Fruit fly (Drosophila melanogaster) whole organism, prepupa: ENCODE measurements around the gene zf30C.

Experiments
- Blimp-1 ChIP-seq: fragments of 200-800 bp; sonication (Bioruptor generic); optimal IDR thresholded peaks from 3 replicates; lab custom pipeline; 2017; ENCODE audit warnings: missing biosample characterization, missing genetic modification characterization, mild to moderate bottlenecking, moderate library complexity, missing genetic modification reagents
- CG10631 ChIP-seq: fragments of 200-800 bp; sonication (Bioruptor generic); optimal IDR thresholded peaks from 2 replicates; lab custom pipeline; 2016; ENCODE audit warnings: missing biosample characterization, missing genetic modification characterization
- CG10669 ChIP-seq: fragments of 200-800 bp; sonication (Bioruptor generic); optimal IDR thresholded peaks from 3 replicates; lab custom pipeline; 2018; ENCODE audit warnings: missing biosample characterization, mild to moderate bottlenecking, missing genetic modification characterization, moderate library complexity
- CG11294 ChIP-seq: fragments of 200-800 bp; sonication (Bioruptor generic); IDR thresholded peaks from 2 replicates; pipeline ENCODE4 v1.3.6; 2022; ENCODE audit warnings: missing biosample characterization, missing genetic modification characterization
- CG11902 ChIP-seq: fragments of 200-800 bp; sonication (Bioruptor generic); optimal IDR thresholded peaks from 3 replicates; lab custom pipeline; 2016; ENCODE audit warnings: missing biosample characterization, missing genetic modification characterization
- CG1621 ChIP-seq: fragments of 200-800 bp; sonication (Bioruptor generic); optimal IDR thresholded peaks from 3 replicates; lab custom pipeline; 2018; ENCODE audit warnings: missing biosample characterization, mild to moderate bottlenecking, missing genetic modification characterization
- CG16779 ChIP-seq: fragments of 200-800 bp; sonication (Bioruptor generic); optimal IDR thresholded peaks from 3 replicates; lab custom pipeline; 2017; ENCODE audit warnings: missing biosample characterization, mild to moderate bottlenecking, missing genetic modification characterization
- CG3032 ChIP-seq: fragments of 200-800 bp; optimal IDR thresholded peaks from 2 replicates; lab custom pipeline; 2019; ENCODE audit warnings: missing biosample characterization, mild to moderate bottlenecking, missing genetic modification characterization, moderate library complexity
- CG31627 ChIP-seq: fragments of 200-800 bp; sonication (Bioruptor generic); optimal IDR thresholded peaks from 3 replicates; lab custom pipeline; 2016; ENCODE audit warnings: missing biosample characterization, missing genetic modification characterization
- CG32006 ChIP-seq: fragments of 200-800 bp; sonication (Bioruptor generic); optimal IDR thresholded peaks from 3 replicates; lab custom pipeline; 2017; ENCODE audit warnings: missing biosample characterization, mild to moderate bottlenecking, missing genetic modification characterization
- CG3919 ChIP-seq: fragments of 200-800 bp; sonication (Bioruptor generic); optimal IDR thresholded peaks from 3 replicates; lab custom pipeline; 2016; ENCODE audit warnings: missing biosample characterization, missing genetic modification characterization
- CG4318 ChIP-seq: fragments of 200-800 bp; sonication (Bioruptor generic); optimal IDR thresholded peaks from 3 replicates; lab custom pipeline; 2017; ENCODE audit warnings: missing biosample characterization, mild to moderate bottlenecking, missing genetic modification characterization
- CG6276 ChIP-seq: fragments of 200-800 bp; sonication (Bioruptor generic); optimal IDR thresholded peaks from 2 replicates; lab custom pipeline; 2017; ENCODE audit warnings: missing biosample characterization, mild to moderate bottlenecking, missing genetic modification characterization
- CG6792 ChIP-seq: fragments of 200-800 bp; sonication (Bioruptor generic); optimal IDR thresholded peaks from 3 replicates; lab custom pipeline; 2016; ENCODE audit warnings: missing biosample characterization, missing genetic modification characterization
- CG6808 ChIP-seq: fragments of 200-800 bp; sonication (Bioruptor generic); optimal IDR thresholded peaks from 3 replicates; lab custom pipeline; 2017; ENCODE audit warnings: missing biosample characterization, missing genetic modification characterization, mild to moderate bottlenecking, moderate library complexity, missing genetic modification reagents
- CG6854 ChIP-seq: fragments of 200-800 bp; sonication (Bioruptor generic); optimal IDR thresholded peaks from 2 replicates; lab custom pipeline; 2017; ENCODE audit warnings: missing biosample characterization, mild to moderate bottlenecking, missing genetic modification characterization
- CG7368 ChIP-seq: fragments of 200-800 bp; sonication (Bioruptor generic); optimal IDR thresholded peaks from 3 replicates; lab custom pipeline; 2016; ENCODE audit warnings: missing biosample characterization, missing genetic modification characterization
- CG8319 ChIP-seq: fragments of 200-800 bp; sonication (Bioruptor generic); optimal IDR thresholded peaks from 3 replicates; lab custom pipeline; 2016; ENCODE audit warnings: missing biosample characterization, missing genetic modification characterization
- CG8632 ChIP-seq: fragments of 200-800 bp; sonication (Bioruptor generic); optimal IDR thresholded peaks from 3 replicates; lab custom pipeline; 2016; ENCODE audit warnings: missing biosample characterization, missing genetic modification characterization
- CG9139 ChIP-seq: fragments of 200-800 bp; sonication (Bioruptor generic); optimal IDR thresholded peaks from 3 replicates; lab custom pipeline; 2017; ENCODE audit warnings: missing biosample characterization, mild to moderate bottlenecking, missing genetic modification characterization
- Eip75B ChIP-seq: fragments of 200-800 bp; sonication (Bioruptor generic); optimal IDR thresholded peaks from 3 replicates; lab custom pipeline; 2016; ENCODE audit warnings: missing biosample characterization, missing genetic modification characterization
- Eip78C ChIP-seq: fragments of 200-800 bp; sonication (Bioruptor generic); peaks from one replicate; lab custom pipeline; 2016; ENCODE audit warnings: missing biosample characterization, missing genetic modification characterization
- Eip93F ChIP-seq: fragments of 200-800 bp; sonication (Bioruptor generic); optimal IDR thresholded peaks from 2 replicates; lab custom pipeline; 2016; ENCODE audit warnings: missing biosample characterization, mild to moderate bottlenecking, missing genetic modification characterization
- Ets21C ChIP-seq: fragments of 200-800 bp; sonication (Bioruptor generic); optimal IDR thresholded peaks from 3 replicates; lab custom pipeline; 2016; ENCODE audit warnings: missing biosample characterization, missing genetic modification characterization
- Ets96B ChIP-seq: fragments of 200-800 bp; optimal IDR thresholded peaks from 2 replicates; lab custom pipeline; 2019; ENCODE audit warnings: missing biosample characterization, mild to moderate bottlenecking, missing genetic modification characterization, moderate library complexity
- Gug ChIP-seq: fragments of 200-800 bp; sonication (Bioruptor generic); IDR thresholded peaks from 2 replicates; pipeline ENCODE4 v1.3.6; 2022; ENCODE audit warnings: missing biosample characterization, missing genetic modification characterization
- Hr38 ChIP-seq: sonication (Bioruptor generic); optimal IDR thresholded peaks from 2 replicates; lab custom pipeline; 2016; ENCODE audit warnings: missing biosample characterization, missing genetic modification characterization
- Hr39 ChIP-seq: fragments of 200-800 bp; sonication (Bioruptor generic); optimal IDR thresholded peaks from 2 replicates; lab custom pipeline; 2016; ENCODE audit warnings: missing biosample characterization, missing genetic modification characterization
- Hr4 ChIP-seq: fragments of 200-800 bp; sonication (Bioruptor generic); optimal IDR thresholded peaks from 3 replicates; lab custom pipeline; 2016; ENCODE audit warnings: missing biosample characterization, missing genetic modification characterization
- Lpt ChIP-seq: fragments of 200-800 bp; sonication (Bioruptor generic); optimal IDR thresholded peaks from 3 replicates; lab custom pipeline; 2016; ENCODE audit warnings: missing biosample characterization, missing genetic modification characterization
- OdsH ChIP-seq: fragments of 200-800 bp; sonication (Bioruptor generic); optimal IDR thresholded peaks from 3 replicates; lab custom pipeline; 2016; ENCODE audit warnings: missing biosample characterization, missing genetic modification characterization
- Smox ChIP-seq: fragments of 200-800 bp; sonication (Bioruptor generic); optimal IDR thresholded peaks from 3 replicates; lab custom pipeline; 2016; ENCODE audit warnings: missing biosample characterization, missing genetic modification characterization
- Sox102F ChIP-seq: fragments of 200-800 bp; sonication (Bioruptor generic); optimal IDR thresholded peaks from 2 replicates; lab custom pipeline; 2016; ENCODE audit warnings: missing biosample characterization, mild to moderate bottlenecking, missing genetic modification characterization
- Sox14 ChIP-seq: fragments of 200-800 bp; sonication (Bioruptor generic); optimal IDR thresholded peaks from 3 replicates; lab custom pipeline; 2016; ENCODE audit warnings: missing biosample characterization, missing genetic modification characterization
- Sox15 ChIP-seq: fragments of 200-800 bp; sonication (Bioruptor generic); optimal IDR thresholded peaks from 3 replicates; lab custom pipeline; 2016; ENCODE audit warnings: missing biosample characterization, missing genetic modification characterization
- achi ChIP-seq: fragments of 200-800 bp; sonication (Bioruptor generic); optimal IDR thresholded peaks from 3 replicates; lab custom pipeline; 2016; ENCODE audit warnings: missing biosample characterization, missing genetic modification characterization
- acj6 ChIP-seq: fragments of 200-800 bp; sonication (Bioruptor generic); optimal IDR thresholded peaks from 3 replicates; lab custom pipeline; 2016; ENCODE audit warnings: missing biosample characterization, missing genetic modification characterization
- cyc ChIP-seq: fragments of 200-800 bp; sonication (Bioruptor generic); optimal IDR thresholded peaks from 3 replicates; lab custom pipeline; 2016; ENCODE audit warnings: missing biosample characterization, missing genetic modification characterization
- dac ChIP-seq: fragments of 200-800 bp; sonication (Bioruptor generic); optimal IDR thresholded peaks from 2 replicates; lab custom pipeline; 2017; ENCODE audit warnings: missing biosample characterization, mild to moderate bottlenecking, missing genetic modification characterization
- dsx ChIP-seq: fragments of 200-800 bp; optimal IDR thresholded peaks from 3 replicates; lab custom pipeline; 2019; ENCODE audit warnings: missing biosample characterization, mild to moderate bottlenecking, missing genetic modification characterization, moderate library complexity; ENCODE audit not compliant: poor library complexity, severe bottlenecking
- eg ChIP-seq: fragments of 200-800 bp; sonication (Bioruptor generic); IDR thresholded peaks from 3 replicates; pipeline ENCODE4 v1.3.6; 2022; ENCODE audit warnings: missing biosample characterization, missing genetic modification characterization
- esn ChIP-seq: fragments of 200-800 bp; sonication (Bioruptor generic); optimal IDR thresholded peaks from 2 replicates; lab custom pipeline; 2016; ENCODE audit warnings: missing biosample characterization, mild to moderate bottlenecking, missing genetic modification characterization, moderate library complexity
- fd59A ChIP-seq: fragments of 200-800 bp; sonication (Bioruptor generic); optimal IDR thresholded peaks from 2 replicates; lab custom pipeline; 2017; ENCODE audit warnings: missing biosample characterization, mild to moderate bottlenecking, missing genetic modification characterization, missing genetic modification reagents
- fd85E ChIP-seq: fragments of 200-800 bp; sonication (Bioruptor generic); optimal IDR thresholded peaks from 3 replicates; lab custom pipeline; 2016; ENCODE audit warnings: missing biosample characterization, missing genetic modification characterization
- fkh ChIP-seq: fragments of 200-800 bp; sonication (Bioruptor generic); optimal IDR thresholded peaks from 3 replicates; lab custom pipeline; 2017; ENCODE audit warnings: missing biosample characterization, mild to moderate bottlenecking, missing genetic modification characterization, moderate library complexity
- lz ChIP-seq: fragments of 200-800 bp; sonication (Bioruptor generic); optimal IDR thresholded peaks from 3 replicates; lab custom pipeline; 2016; ENCODE audit warnings: missing biosample characterization, missing genetic modification characterization
- net ChIP-seq: fragments of 200-800 bp; sonication (Bioruptor generic); optimal IDR thresholded peaks from 3 replicates; lab custom pipeline; 2016; ENCODE audit warnings: missing biosample characterization, missing genetic modification characterization
- pdm3 ChIP-seq: fragments of 200-800 bp; sonication (Bioruptor generic); optimal IDR thresholded peaks from 3 replicates; lab custom pipeline; 2016; ENCODE audit warnings: missing biosample characterization, missing genetic modification characterization
- salr ChIP-seq, 2 experiments: fragments of 200-800 bp; sonication (Bioruptor generic); optimal IDR thresholded peaks; 3 replicates each; lab custom pipeline; 2016 to 2018; ENCODE audit warnings: missing biosample characterization in 2 of 2, missing genetic modification characterization in 2 of 2, mild to moderate bottlenecking in 1 of 2
- spab ChIP-seq: fragments of 200-800 bp; sonication (Bioruptor generic); optimal IDR thresholded peaks from 2 replicates; lab custom pipeline; 2017; ENCODE audit warnings: missing biosample characterization, mild to moderate bottlenecking, missing genetic modification characterization, missing genetic modification reagents
- svp ChIP-seq: fragments of 200-800 bp; sonication (Bioruptor generic); peaks from one replicate; lab custom pipeline; 2016; ENCODE audit warnings: missing biosample characterization, missing genetic modification characterization
- topi ChIP-seq: fragments of 200-800 bp; sonication (Bioruptor generic); optimal IDR thresholded peaks from 3 replicates; lab custom pipeline; 2016; ENCODE audit warnings: missing biosample characterization, missing genetic modification characterization
- vri ChIP-seq: fragments of 200-800 bp; sonication (Bioruptor generic); optimal IDR thresholded peaks from 3 replicates; lab custom pipeline; 2016; ENCODE audit warnings: missing biosample characterization, mild to moderate bottlenecking, missing genetic modification characterization

zf30C gene

dm6 chr2L:9782176-9782581 lies 24.0 kb downstream of the zf30C start, which contains the start of gene IP3K1:
Gene IP3K1, plus strand, starts transcription at chr2L:9782384.
- no peak for TF ChIP-seq Blimp-1 (GFP tag; lab: Kevin White, UChicago)
- peak; percentile 20 for TF ChIP-seq Ets96B (tag; lab: Kevin White, UChicago)
- 0 out of 2 replicates have a peak, but pooled peaks have one; percentile 42 for TF ChIP-seq Gug (GFP tag; lab: Robert Waterston, UW)
- TF ChIP-seq net (GFP tag; lab: Kevin White, UChicago), result peak; percentile 82
- peak; percentile 31 for TF ChIP-seq spab (GFP tag; lab: Kevin White, UChicago)
- peak; percentile 22 for TF ChIP-seq cyc (GFP tag; lab: Kevin White, UChicago)
- peak; percentile 88 for TF ChIP-seq CG6854 (GFP tag; lab: Kevin White, UChicago)
- TF ChIP-seq Lpt (GFP tag; lab: Kevin White, UChicago), result peak; percentile 73
- TF ChIP-seq Eip75B (GFP tag; lab: Kevin White, UChicago), result peak; percentile 50
- TF ChIP-seq CG6792 (GFP tag; lab: Kevin White, UChicago), result peak; percentile 35
- peak; percentile 25 for TF ChIP-seq CG10669 (GFP tag; lab: Kevin White, UChicago)
- TF ChIP-seq Sox14, result peak; percentile 60
- no peak for TF ChIP-seq pdm3 (GFP tag; lab: Kevin White, UChicago)
- peak; percentile 54 for TF ChIP-seq fkh (GFP tag; lab: Kevin White, UChicago)
- TF ChIP-seq acj6 (GFP tag; lab: Kevin White, UChicago), result no peak
- peak; percentile 62 for TF ChIP-seq topi (GFP tag; lab: Kevin White, UChicago)
- TF ChIP-seq Ets21C, result no peak
- no peak for TF ChIP-seq achi (GFP tag; lab: Kevin White, UChicago)
- TF ChIP-seq fd85E (GFP tag; lab: Kevin White, UChicago), result no peak
- peak; percentile 85 for TF ChIP-seq vri
- TF ChIP-seq CG11902 (GFP tag; lab: Kevin White, UChicago), result no peak
- peak; percentile 62 for TF ChIP-seq Eip93F (GFP tag; lab: Kevin White, UChicago)
- TF ChIP-seq dac, result no peak
- no peak for TF ChIP-seq Hr4
- TF ChIP-seq CG3919 (GFP tag; lab: Kevin White, UChicago), result peak; percentile 54
- TF ChIP-seq CG11294 (GFP tag; lab: Robert Waterston, UW), result no peak
- peak; percentile 81; the same call in 2 of the 3 replicates for TF ChIP-seq eg
- TF ChIP-seq CG6808 (GFP tag; lab: Kevin White, UChicago), result peak; percentile 43
- peak; percentile 28 for TF ChIP-seq CG32006 (GFP tag; lab: Kevin White, UChicago)
- TF ChIP-seq CG16779, result peak; percentile 76
- no peak for TF ChIP-seq CG4318
- no peak for TF ChIP-seq Sox15 (GFP tag; lab: Kevin White, UChicago)
- TF ChIP-seq CG7368 (GFP tag; lab: Kevin White, UChicago), result peak; percentile 39
- TF ChIP-seq Smox (GFP tag; lab: Kevin White, UChicago), result no peak
- TF ChIP-seq CG6276 (GFP tag; lab: Kevin White, UChicago), result peak; percentile 53
- TF ChIP-seq esn (GFP tag; lab: Kevin White, UChicago), result peak; percentile 57
- peak; percentile 81 for TF ChIP-seq svp (GFP tag; lab: Kevin White, UChicago)
- no peak for TF ChIP-seq lz (GFP tag; lab: Kevin White, UChicago)
- no peak for TF ChIP-seq OdsH (GFP tag; lab: Kevin White, UChicago)
- TF ChIP-seq fd59A (GFP tag; lab: Kevin White, UChicago), result peak; percentile 2
- TF ChIP-seq CG8319, result no peak
- TF ChIP-seq Sox102F (GFP tag; lab: Kevin White, UChicago), result peak; percentile 75
- peak; percentile 77 for TF ChIP-seq CG9139 (GFP tag; lab: Kevin White, UChicago)
- TF ChIP-seq Eip78C (GFP tag; lab: Kevin White, UChicago), result peak; percentile 72
- TF ChIP-seq dsx, result peak; percentile 53
- no peak for TF ChIP-seq Hr38 (GFP tag; lab: Kevin White, UChicago)
- TF ChIP-seq Hr39 (GFP tag; lab: Kevin White, UChicago), result no peak
- no peak for TF ChIP-seq salr (GFP tag; optimal IDR thresholded peaks at IDR 0.05; lab: Kevin White, UChicago)
- peak; percentile 8 for TF ChIP-seq CG8632 (GFP tag; lab: Kevin White, UChicago)
- TF ChIP-seq CG3032 (tag; lab: Kevin White, UChicago), result no peak
- no peak for TF ChIP-seq CG10631 (GFP tag; lab: Kevin White, UChicago)
- no peak for TF ChIP-seq CG31627 (GFP tag; lab: Kevin White, UChicago)
- TF ChIP-seq CG1621 (tag; lab: Kevin White, UChicago), result peak; percentile 64
